Worm (Caenorhabditis elegans) whole organism, L1 larva: ENCODE measurements around the gene C33H5.1.

Source experiments
- C16A3.4 ChIP-seq: fragments of 150-350 bp; optimal IDR thresholded peaks from 2 replicates; lab custom pipeline; 2014; ENCODE audit warnings: missing biosample characterization, missing genetic modification characterization
- F16B12.6 ChIP-seq: fragments of 150-350 bp; optimal IDR thresholded peaks from 2 replicates; lab custom pipeline; 2014; ENCODE audit warnings: missing biosample characterization, missing genetic modification characterization
- Y116A8C.19 ChIP-seq: sonication (generic microtip); optimal IDR thresholded peaks from 2 replicates; lab custom pipeline; 2016; ENCODE audit warnings: missing compliant biosample characterization, missing genetic modification characterization, borderline replicate concordance
- aha-1 ChIP-seq: fragments of 150-350 bp; optimal IDR thresholded peaks from 2 replicates; lab custom pipeline; 2014; ENCODE audit warnings: missing biosample characterization, missing genetic modification characterization
- alr-1 ChIP-seq: fragments of 200-800 bp; sonication (Bioruptor generic); optimal IDR thresholded peaks from 2 replicates; lab custom pipeline; 2018; ENCODE audit warnings: borderline replicate concordance, mild to moderate bottlenecking, missing genetic modification characterization, missing compliant biosample characterization
- aly-2 ChIP-seq: fragments of 150-350 bp; optimal IDR thresholded peaks from 2 replicates; lab custom pipeline; 2014; ENCODE audit warnings: missing biosample characterization, missing genetic modification characterization
- ama-1 ChIP-seq: fragments of 150-350 bp; optimal IDR thresholded peaks from 2 replicates; lab custom pipeline; 2014
- ceh-8 ChIP-seq: fragments of 200-800 bp; sonication (Bioruptor generic); optimal IDR thresholded peaks from 2 replicates; lab custom pipeline; 2018; ENCODE audit warnings: mild to moderate bottlenecking, missing genetic modification characterization, moderate library complexity, missing compliant biosample characterization
- ceh-82 ChIP-seq, 3 experiments: fragments of 150-350 bp in 1 of 3; sonication (generic microtip) in 2 of 3; optimal IDR thresholded peaks; 2 replicates each; lab custom pipeline; 2014 to 2017; ENCODE audit warnings: missing biosample characterization in 3 of 3, missing genetic modification characterization in 3 of 3
- ceh-88 ChIP-seq: fragments of 200-800 bp; sonication (Bioruptor generic); IDR thresholded peaks from 2 replicates; pipeline ENCODE4 v1.3.6; 2022; ENCODE audit warnings: missing genetic modification characterization, missing compliant biosample characterization
- ceh-90 ChIP-seq: sonication (generic microtip); optimal IDR thresholded peaks from 2 replicates; lab custom pipeline; 2016; ENCODE audit warnings: missing genetic modification characterization, missing compliant biosample characterization
- ces-1 ChIP-seq: fragments of 150-350 bp; optimal IDR thresholded peaks from 2 replicates; lab custom pipeline; 2014; ENCODE audit warnings: missing biosample characterization, missing genetic modification reagents, missing genetic modification characterization
- dsc-1 ChIP-seq: sonication (generic microtip); optimal IDR thresholded peaks from 2 replicates; lab custom pipeline; 2016; ENCODE audit warnings: mild to moderate bottlenecking, missing genetic modification characterization, missing compliant biosample characterization
- efl-1 ChIP-seq, 4 experiments: fragments of 150-350 bp; optimal IDR thresholded peaks in 3 of 4; peaks in 1 of 4; 1 replicate in 1 of 4; 2 replicates in 3 of 4; lab custom pipeline; 2014; ENCODE audit warnings: missing biosample characterization in 2 of 4, missing genetic modification characterization in 2 of 4, missing genetic modification reagents in 2 of 4
- efl-3 ChIP-seq: fragments of 200-800 bp; sonication (Bioruptor generic); optimal IDR thresholded peaks from 2 replicates; lab custom pipeline; 2018; ENCODE audit warnings: mild to moderate bottlenecking, missing genetic modification characterization, missing compliant biosample characterization
- egl-13 ChIP-seq: sonication (generic microtip); optimal IDR thresholded peaks from 2 replicates; lab custom pipeline; 2016; ENCODE audit warnings: missing genotype, missing genetic modification reagents, missing genetic modification characterization, missing compliant biosample characterization
- egl-27 ChIP-seq, 2 experiments: fragments of 150-350 bp in 1 of 2; sonication (generic microtip); optimal IDR thresholded peaks; 3 replicates each; lab custom pipeline; 2017 to 2018; ENCODE audit warnings: missing biosample characterization in 2 of 2, missing genetic modification characterization in 2 of 2, missing genetic modification reagents in 2 of 2
- elt-2 ChIP-seq: sonication (generic microtip); optimal IDR thresholded peaks from 2 replicates; lab custom pipeline; 2016; ENCODE audit warnings: missing genetic modification characterization, mild to moderate bottlenecking, inconsistent platforms, missing compliant biosample characterization, missing genetic modification reagents
- fkh-10 ChIP-seq: sonication (generic microtip); optimal IDR thresholded peaks from 2 replicates; lab custom pipeline; 2017; ENCODE audit warnings: missing biosample characterization, missing genetic modification reagents, missing genetic modification characterization
- fkh-8 ChIP-seq: sonication (generic microtip); optimal IDR thresholded peaks from 2 replicates; lab custom pipeline; 2016; ENCODE audit warnings: mild to moderate bottlenecking, missing genetic modification characterization, missing compliant biosample characterization
- fos-1 ChIP-seq: fragments of 150-350 bp; optimal IDR thresholded peaks from 2 replicates; lab custom pipeline; 2014; ENCODE audit warnings: missing biosample characterization, missing genetic modification characterization
- hlh-4 ChIP-seq: sonication (generic microtip); optimal IDR thresholded peaks from 2 replicates; lab custom pipeline; 2016; ENCODE audit warnings: mild to moderate bottlenecking, missing genetic modification characterization, missing compliant biosample characterization
- hpl-2 ChIP-seq: fragments of 150-350 bp; optimal IDR thresholded peaks from 2 replicates; lab custom pipeline; 2014; ENCODE audit warnings: missing biosample characterization, missing genetic modification reagents, missing genetic modification characterization
- lin-35 ChIP-seq, 2 experiments: fragments of 150-350 bp; optimal IDR thresholded peaks; 2 replicates each; lab custom pipeline; 2014; ENCODE audit warnings: missing biosample characterization in 2 of 2, missing genetic modification characterization in 2 of 2, missing genetic modification reagents in 2 of 2
- lin-39 ChIP-seq: fragments of 150-350 bp; optimal IDR thresholded peaks from 2 replicates; lab custom pipeline; 2014; ENCODE audit warnings: missing biosample characterization, missing genetic modification reagents, missing genetic modification characterization
- lsy-2 ChIP-seq, 2 experiments: fragments of 150-350 bp; optimal IDR thresholded peaks; 2 replicates each; lab custom pipeline; 2014; ENCODE audit warnings: missing biosample characterization in 2 of 2, missing genetic modification characterization in 2 of 2
- mab-9 ChIP-seq: fragments of 200-800 bp; sonication (Bioruptor generic); IDR thresholded peaks from 2 replicates; pipeline ENCODE4 v1.3.6; 2022; ENCODE audit warnings: missing genetic modification reagents, missing genetic modification characterization, missing compliant biosample characterization
- mef-2 ChIP-seq: fragments of 150-350 bp; optimal IDR thresholded peaks from 2 replicates; lab custom pipeline; 2014; ENCODE audit warnings: missing biosample characterization, missing genetic modification characterization
- nhr-11 ChIP-seq: fragments of 150-350 bp; optimal IDR thresholded peaks from 2 replicates; lab custom pipeline; 2014; ENCODE audit warnings: missing biosample characterization, missing genetic modification characterization
- nhr-12 ChIP-seq: sonication (generic microtip); optimal IDR thresholded peaks from 2 replicates; lab custom pipeline; 2017; ENCODE audit warnings: missing biosample characterization, missing genetic modification characterization
- nhr-20 ChIP-seq: sonication (generic microtip); optimal IDR thresholded peaks from 2 replicates; lab custom pipeline; 2016; ENCODE audit warnings: mild to moderate bottlenecking, missing genetic modification characterization, missing compliant biosample characterization
- nhr-237 ChIP-seq: fragments of 150-350 bp; optimal IDR thresholded peaks from 2 replicates; lab custom pipeline; 2014; ENCODE audit warnings: missing biosample characterization, missing genetic modification characterization
- nhr-28 ChIP-seq: fragments of 150-350 bp; optimal IDR thresholded peaks from 2 replicates; lab custom pipeline; 2014; ENCODE audit warnings: missing biosample characterization, missing genetic modification characterization
- nhr-71 ChIP-seq: sonication (generic microtip); optimal IDR thresholded peaks from 2 replicates; lab custom pipeline; 2016; ENCODE audit warnings: mild to moderate bottlenecking, missing genetic modification characterization, moderate library complexity, missing compliant biosample characterization
- nhr-77 ChIP-seq: fragments of 150-350 bp; optimal IDR thresholded peaks from 2 replicates; lab custom pipeline; 2014; ENCODE audit warnings: missing biosample characterization, missing genetic modification characterization
- nhr-84 ChIP-seq: sonication (generic microtip); optimal IDR thresholded peaks from 2 replicates; lab custom pipeline; 2017; ENCODE audit warnings: missing biosample characterization, missing genetic modification characterization
- nhr-85 ChIP-seq: sonication (generic microtip); peaks from one replicate; lab custom pipeline; 2016; ENCODE audit warnings: missing genetic modification characterization, inconsistent platforms, missing compliant biosample characterization
- pag-3 ChIP-seq: sonication (generic microtip); optimal IDR thresholded peaks from 2 replicates; lab custom pipeline; 2017; ENCODE audit warnings: missing genetic modification characterization, mild to moderate bottlenecking, missing compliant biosample characterization, antibody characterized with exemption, borderline replicate concordance; ENCODE audit not compliant: insufficient read depth
- pax-3 ChIP-seq: fragments of 200-800 bp; sonication (Bioruptor generic); optimal IDR thresholded peaks from 2 replicates; lab custom pipeline; 2018; ENCODE audit warnings: mild to moderate bottlenecking, missing genetic modification characterization, moderate library complexity, missing compliant biosample characterization
- pqm-1 ChIP-seq: sonication (generic microtip); optimal IDR thresholded peaks from 3 replicates; lab custom pipeline; 2017; ENCODE audit warnings: missing biosample characterization, missing genetic modification characterization
- skn-1 ChIP-seq: fragments of 150-350 bp; optimal IDR thresholded peaks from 2 replicates; lab custom pipeline; 2014; ENCODE audit warnings: missing biosample characterization, missing genetic modification characterization
- snpc-4 ChIP-seq: fragments of 150-350 bp; optimal IDR thresholded peaks from 2 replicates; lab custom pipeline; 2014; ENCODE audit warnings: missing biosample characterization, missing genetic modification characterization
- sox-4 ChIP-seq: sonication (generic microtip); optimal IDR thresholded peaks from 2 replicates; lab custom pipeline; 2016; ENCODE audit warnings: missing genetic modification characterization, missing compliant biosample characterization
- sptf-1 ChIP-seq: fragments of 150-350 bp; optimal IDR thresholded peaks from 2 replicates; lab custom pipeline; 2014; ENCODE audit warnings: missing biosample characterization, missing genetic modification characterization
- swsn-7 ChIP-seq: sonication (generic microtip); optimal IDR thresholded peaks from 2 replicates; lab custom pipeline; 2016; ENCODE audit warnings: missing genetic modification characterization, missing compliant biosample characterization
- tbx-2 ChIP-seq: sonication (generic microtip); optimal IDR thresholded peaks from 2 replicates; lab custom pipeline; 2016; ENCODE audit warnings: missing genetic modification characterization, missing compliant biosample characterization
- tlp-1 ChIP-seq: fragments of 150-350 bp; optimal IDR thresholded peaks from 2 replicates; lab custom pipeline; 2014; ENCODE audit warnings: missing biosample characterization, missing genetic modification characterization
- unc-130 ChIP-seq: fragments of 150-350 bp; optimal IDR thresholded peaks from 2 replicates; lab custom pipeline; 2017; ENCODE audit warnings: missing biosample characterization, missing genetic modification characterization, inconsistent platforms
- unc-86 ChIP-seq: sonication (generic microtip); optimal IDR thresholded peaks from 2 replicates; lab custom pipeline; 2016; ENCODE audit warnings: missing genetic modification characterization, missing compliant biosample characterization
- vab-15 ChIP-seq: sonication (generic microtip); optimal IDR thresholded peaks from 2 replicates; lab custom pipeline; 2017; ENCODE audit warnings: missing genotype, mild to moderate bottlenecking, missing genetic modification characterization, missing compliant biosample characterization
- zag-1 ChIP-seq: fragments of 150-350 bp; optimal IDR thresholded peaks from 2 replicates; lab custom pipeline; 2014; ENCODE audit warnings: missing biosample characterization, missing genetic modification characterization
- ztf-11 ChIP-seq, 2 experiments: sonication (generic microtip); optimal IDR thresholded peaks; 2 replicates each; lab custom pipeline; 2016 to 2017; ENCODE audit warnings: missing genetic modification characterization in 2 of 2, missing biosample characterization in 1 of 2, missing compliant biosample characterization in 1 of 2
- ztf-4 ChIP-seq: fragments of 150-350 bp; optimal IDR thresholded peaks from 2 replicates; lab custom pipeline; 2014; ENCODE audit warnings: missing biosample characterization, missing genetic modification characterization

C33H5.1 gene

ce11 chrIV:7816402-7817102 is 7.8 kb downstream of the C33H5.1 start (continued):
- TF ChIP-seq Y116A8C.19 (tag; lab: Kevin White, UChicago) = peak; percentile 6
- TF ChIP-seq mab-9 (GFP tag; lab: Robert Waterston, UW) = no peak; the same call in 1 of the 2 replicates
- TF ChIP-seq ztf-11 (tag; optimal IDR thresholded peaks at IDR 0.05; lab: Kevin White, UChicago) = peak in 1 of 2 experiments; percentile 71
- TF ChIP-seq tlp-1 = no peak
- no peak for TF ChIP-seq fos-1 (tag; lab: Kevin White, UChicago)
- no peak for TF ChIP-seq fkh-10 (GFP tag; lab: Kevin White, UChicago)
- TF ChIP-seq ama-1 (lab: Kevin White, UChicago) = no peak
- no peak for TF ChIP-seq pqm-1 (tag; lab: Kevin White, UChicago)
- peak; percentile 41 for TF ChIP-seq nhr-20 (tag; lab: Kevin White, UChicago)
- no peak for TF ChIP-seq ztf-4 (tag; lab: Kevin White, UChicago)
- TF ChIP-seq snpc-4 (tag; lab: Kevin White, UChicago) = no peak
- TF ChIP-seq vab-15 = no peak
- TF ChIP-seq nhr-11 (tag; lab: Kevin White, UChicago) = no peak
- TF ChIP-seq alr-1 = no peak
- no peak for TF ChIP-seq unc-86 (tag; lab: Kevin White, UChicago)
- TF ChIP-seq tbx-2 = peak; percentile 51
- no peak for TF ChIP-seq efl-3 (GFP tag; lab: Kevin White, UChicago)
- no peak for TF ChIP-seq mef-2 (tag; lab: Kevin White, UChicago)
- TF ChIP-seq nhr-28 = no peak
- TF ChIP-seq swsn-7 (tag; lab: Kevin White, UChicago) = peak; percentile 53
- TF ChIP-seq fkh-8 (tag; lab: Kevin White, UChicago) = no peak
- TF ChIP-seq nhr-84 (tag; lab: Kevin White, UChicago) = no peak
- TF ChIP-seq ces-1 = no peak
- TF ChIP-seq ceh-8 = no peak
- no peak for TF ChIP-seq nhr-12 (tag; lab: Kevin White, UChicago)
- no peak for TF ChIP-seq C16A3.4
- TF ChIP-seq hpl-2 (GFP tag; lab: Kevin White, UChicago) = no peak
- TF ChIP-seq aly-2 = no peak
- TF ChIP-seq lin-35 (GFP tag; optimal IDR thresholded peaks at IDR 0.05; lab: Kevin White, UChicago) = peak; percentile 74 to 93
- peak; percentile 10 to 53 for TF ChIP-seq lsy-2 (tag; optimal IDR thresholded peaks at IDR 0.05; lab: Kevin White, UChicago)
- TF ChIP-seq nhr-71 (tag; lab: Kevin White, UChicago) = peak; percentile 56
- no peak for TF ChIP-seq sptf-1 (tag; lab: Kevin White, UChicago)
- peak; percentile 66 for TF ChIP-seq dsc-1 (tag; lab: Kevin White, UChicago)
- peak; percentile 53 to 89 for TF ChIP-seq efl-1 (optimal IDR thresholded peaks at IDR 0.05; lab: Kevin White, UChicago)
- TF ChIP-seq efl-1 (GFP tag; optimal IDR thresholded peaks at IDR 0.05 in 1 of 2; lab: Kevin White, UChicago) = peak; percentile 87 to 99
- peak; percentile 22 for TF ChIP-seq elt-2 (tag; lab: Kevin White, UChicago)
- TF ChIP-seq sox-4 = peak; percentile 64
- TF ChIP-seq nhr-77 = no peak
- peak; percentile 53 for TF ChIP-seq pax-3 (tag; lab: Kevin White, UChicago)
- no peak for TF ChIP-seq aha-1 (tag; lab: Kevin White, UChicago)
- TF ChIP-seq skn-1 (tag; lab: Kevin White, UChicago) = peak; percentile 5
- TF ChIP-seq pag-3 (tag; lab: Kevin White, UChicago) = no peak
- no peak for TF ChIP-seq F16B12.6 (tag; lab: Kevin White, UChicago)
- TF ChIP-seq egl-27 (tag; optimal IDR thresholded peaks at IDR 0.05; lab: Kevin White, UChicago) = no peak
- no peak for TF ChIP-seq lin-39 (tag; lab: Kevin White, UChicago)
- TF ChIP-seq nhr-237 (tag; lab: Kevin White, UChicago) = no peak
- TF ChIP-seq hlh-4 (tag; lab: Kevin White, UChicago) = no peak
- peak; percentile 91 for TF ChIP-seq nhr-85
- peak; percentile 82 for TF ChIP-seq ceh-90 (tag; lab: Kevin White, UChicago)
- TF ChIP-seq unc-130 (tag; lab: Kevin White, UChicago) = peak; percentile 3
- no peak for TF ChIP-seq zag-1
- no peak; the same call in 1 of the 2 replicates for TF ChIP-seq ceh-88 (GFP tag; lab: Robert Waterston, UW)
- TF ChIP-seq egl-13 (tag; lab: Kevin White, UChicago) = peak; percentile 35
- TF ChIP-seq ceh-82 (tag; optimal IDR thresholded peaks at IDR 0.05; lab: Kevin White, UChicago) = no peak
